Fruit fly (Drosophila melanogaster): Measurements from ENCODE around the gene CG42367.

The CG42367 gene

DNA sequence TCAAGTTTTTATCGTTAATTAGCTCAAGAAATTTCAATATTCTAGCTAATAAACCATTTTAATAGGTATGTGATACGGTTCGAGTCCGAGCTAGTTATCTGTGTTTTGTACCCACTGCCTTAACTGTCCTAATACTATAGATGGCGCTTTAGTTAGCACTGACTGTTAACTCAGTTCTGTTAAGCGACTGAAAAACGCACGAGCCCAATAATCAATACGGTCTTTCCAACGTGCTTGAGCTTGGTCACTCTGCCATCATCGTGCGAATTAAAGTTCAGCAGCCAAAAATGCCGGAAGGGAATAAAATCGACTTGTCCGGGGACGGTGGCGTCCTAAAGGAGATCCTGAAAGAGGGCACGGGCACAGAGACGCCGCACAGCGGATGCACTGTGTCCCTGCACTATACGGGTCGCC is 42.5 kb upstream of the CG42367 start, which contains the start of gene Fkbp59 (continued):
- no peak for TF ChIP-seq CG7745 (tag; optimal IDR thresholded peaks at IDR 0.05)
- TF ChIP-seq CG1603 (tag; optimal IDR thresholded peaks at IDR 0.05) = peak; percentile 63
- TF ChIP-seq pan (optimal IDR thresholded peaks at IDR 0.05) = no peak
- TF ChIP-seq pan (GFP tag; optimal IDR thresholded peaks at IDR 0.05 in 1 of 2, IDR thresholded peaks at IDR 0.05 in 1 of 2) = no peak
- peak; percentile 29; the same call in 1 of the 3 replicates for TF ChIP-seq zen2 (GFP tag; IDR thresholded peaks at IDR 0.05; ENCODE audit: partially characterized antibody)
- TF ChIP-seq Dbx (GFP tag; IDR thresholded peaks at IDR 0.05) = peak; percentile 49
- no peak for TF ChIP-seq dysf (GFP tag; IDR thresholded peaks at IDR 0.05)
- no peak for TF ChIP-seq CG18262 (tag; optimal IDR thresholded peaks at IDR 0.05)
- no peak for TF ChIP-seq eve (GFP tag; optimal IDR thresholded peaks at IDR 0.05)
- TF ChIP-seq gcm (GFP tag; optimal IDR thresholded peaks at IDR 0.05) = no peak
- TF ChIP-seq peb (GFP tag; IDR thresholded peaks at IDR 0.05) = no peak
- TF ChIP-seq toy (GFP tag; IDR thresholded peaks at IDR 0.05) = no peak
- peak; percentile 44 for TF ChIP-seq zen (tag; optimal IDR thresholded peaks at IDR 0.05)
- no peak for TF ChIP-seq Spps (tag; optimal IDR thresholded peaks at IDR 0.05)
- no peak for TF ChIP-seq CG11456 (GFP tag; IDR thresholded peaks at IDR 0.05)
- peak; percentile 59 for TF ChIP-seq Rfx (GFP tag; IDR thresholded peaks at IDR 0.05)
- no peak for TF ChIP-seq Meics (GFP tag; optimal IDR thresholded peaks at IDR 0.05)
- peak; percentile 63 for TF ChIP-seq CG9797 (GFP tag; optimal IDR thresholded peaks at IDR 0.05)
- TF ChIP-seq MTF-1 (GFP tag; optimal IDR thresholded peaks at IDR 0.05; ENCODE audit: borderline replicate concordance) = peak; percentile 92
- TF ChIP-seq CG12744 (GFP tag; optimal IDR thresholded peaks at IDR 0.05) = no peak
- TF ChIP-seq z (GFP tag; IDR thresholded peaks at IDR 0.05) = no peak
- no peak for TF ChIP-seq YL-1 (GFP tag; optimal IDR thresholded peaks at IDR 0.05)
- TF ChIP-seq Opbp (GFP tag; IDR thresholded peaks at IDR 0.05; ENCODE audit: partially characterized antibody) = peak; percentile 58; the same call in 2 of the 3 replicates
- TF ChIP-seq rib (GFP tag; IDR thresholded peaks at IDR 0.05) = 0 out of 2 replicates have a peak, but pooled peaks have one; percentile 47
- peak; percentile 17 for TF ChIP-seq Hsf (GFP tag; optimal IDR thresholded peaks at IDR 0.05)
- TF ChIP-seq crc (GFP tag; optimal IDR thresholded peaks at IDR 0.05) = no peak
- no peak for TF ChIP-seq CG2129 (GFP tag; IDR thresholded peaks at IDR 0.05; ENCODE audit: partially characterized antibody)
- peak; percentile 63 for TF ChIP-seq abd-A (tag; optimal IDR thresholded peaks at IDR 0.05)
- TF ChIP-seq Med (GFP tag) = peak; percentile 64
- TF ChIP-seq sd (tag; optimal IDR thresholded peaks at IDR 0.05) = peak; percentile 55
- TF ChIP-seq CG33213 (GFP tag; optimal IDR thresholded peaks at IDR 0.05) = peak; percentile 38
- no peak for TF ChIP-seq bab2 (GFP tag; optimal IDR thresholded peaks at IDR 0.05)
- TF ChIP-seq Tbp (GFP tag; optimal IDR thresholded peaks at IDR 0.05) = no peak
- peak; percentile 94 for TF ChIP-seq CG6791 (GFP tag; IDR thresholded peaks at IDR 0.05; ENCODE audit: partially characterized antibody)
- TF ChIP-seq Xbp1 (GFP tag; optimal IDR thresholded peaks at IDR 0.05) = peak; percentile 40
- TF ChIP-seq onecut (GFP tag; IDR thresholded peaks at IDR 0.05) = peak; percentile 96
- TF ChIP-seq knrl (GFP tag; IDR thresholded peaks at IDR 0.05; ENCODE audit: partially characterized antibody) = peak; percentile 77
- 0 out of 2 replicates have a peak, but pooled peaks have one; percentile 10 for TF ChIP-seq CG7372 (GFP tag; IDR thresholded peaks at IDR 0.05)
- TF ChIP-seq CG13894 (tag; optimal IDR thresholded peaks at IDR 0.05) = peak; percentile 25
- TF ChIP-seq kni (GFP tag; optimal IDR thresholded peaks at IDR 0.05) = no peak
- peak; percentile 39 for TF ChIP-seq Myb (GFP tag; optimal IDR thresholded peaks at IDR 0.05)
- TF ChIP-seq chinmo (GFP tag; IDR thresholded peaks at IDR 0.05; ENCODE audit: partially characterized antibody) = 0 out of 4 replicates have a peak, but pooled peaks have one; percentile 46
- TF ChIP-seq CG13287 (GFP tag; IDR thresholded peaks at IDR 0.05; ENCODE audit: partially characterized antibody) = peak; percentile 82
- TF ChIP-seq ranshi (GFP tag; IDR thresholded peaks at IDR 0.05) = no peak
- TF ChIP-seq CG8290 (GFP tag; optimal IDR thresholded peaks at IDR 0.05) = peak; percentile 54
- TF ChIP-seq CG8290 (tag; optimal IDR thresholded peaks at IDR 0.05) = peak in 1 of 2 experiments; percentile 79
- no peak for TF ChIP-seq CG8924 (tag; optimal IDR thresholded peaks at IDR 0.05)
- TF ChIP-seq klu (GFP tag; IDR thresholded peaks at IDR 0.05) = no peak
- TF ChIP-seq NfI (GFP tag; optimal IDR thresholded peaks at IDR 0.05) = no peak
- no peak for TF ChIP-seq CG13775 (GFP tag; optimal IDR thresholded peaks at IDR 0.05)
- TF ChIP-seq CG12659 (GFP tag; optimal IDR thresholded peaks at IDR 0.05) = peak; percentile 37

Data from whole organism, embryonic.